Fruit fly (Drosophila melanogaster) whole organism, embryonic: ENCODE measurements around the gene CG31804.
A peak's percentile ranks its signal among the peaks of the same experiment; 100 is the strongest.

Experiments used
- Adf1 ChIP-seq: fragments of 200-800 bp; sonication (Bioruptor generic); IDR thresholded peaks from 2 replicates; pipeline ENCODE4 v1.3.6; 2022; ENCODE audit warnings: missing biosample characterization, missing genetic modification characterization
- CG12769 ChIP-seq: fragments of 200-800 bp; sonication (Bioruptor generic); optimal IDR thresholded peaks from 2 replicates; lab custom pipeline; 2019; ENCODE audit warnings: missing biosample characterization, mild to moderate bottlenecking, missing genetic modification characterization, moderate library complexity
- CG13424 ChIP-seq: fragments of 200-800 bp; sonication (Bioruptor generic); optimal IDR thresholded peaks from 2 replicates; lab custom pipeline; 2019; ENCODE audit warnings: missing biosample characterization, mild to moderate bottlenecking, missing genetic modification characterization, moderate library complexity
- CG15514 ChIP-seq: fragments of 200-800 bp; sonication (Bioruptor generic); optimal IDR thresholded peaks from 3 replicates; lab custom pipeline; 2017; ENCODE audit warnings: missing biosample characterization, missing genetic modification characterization, mild to moderate bottlenecking, moderate library complexity, missing genetic modification reagents
- CG18011 ChIP-seq: fragments of 200-800 bp; sonication (Bioruptor generic); optimal IDR thresholded peaks from 2 replicates; lab custom pipeline; 2017; ENCODE audit warnings: missing biosample characterization, missing genetic modification characterization, mild to moderate bottlenecking, moderate library complexity, missing genotype
- CG31388 ChIP-seq: fragments of 200-800 bp; sonication (Bioruptor generic); optimal IDR thresholded peaks from 2 replicates; lab custom pipeline; 2016; ENCODE audit warnings: missing biosample characterization, missing genetic modification characterization
- CG31441 ChIP-seq: fragments of 200-800 bp; sonication (Bioruptor generic); IDR thresholded peaks from 2 replicates; pipeline ENCODE4 v1.3.6; 2022; ENCODE audit warnings: missing biosample characterization, missing genetic modification characterization
- CG32532 ChIP-seq: fragments of 200-800 bp; sonication (Bioruptor generic); IDR thresholded peaks from 2 replicates; pipeline ENCODE4 v1.3.6; 2022; ENCODE audit warnings: missing biosample characterization, missing genetic modification characterization
- CG34224 ChIP-seq: fragments of 200-800 bp; sonication (Bioruptor generic); IDR thresholded peaks from 3 replicates; pipeline ENCODE4 v1.3.6; 2022; ENCODE audit warnings: missing biosample characterization, missing genetic modification characterization; ENCODE audit not compliant: partially characterized antibody
- CG34376 ChIP-seq: fragments of 200-800 bp; sonication (Bioruptor generic); optimal IDR thresholded peaks from 2 replicates; lab custom pipeline; 2018; ENCODE audit warnings: missing biosample characterization, mild to moderate bottlenecking, missing genetic modification characterization
- CG34422 ChIP-seq: fragments of 200-800 bp; sonication (Bioruptor generic); IDR thresholded peaks from 3 replicates; pipeline ENCODE4 v1.3.6; 2022; ENCODE audit warnings: missing biosample characterization, missing genetic modification characterization
- CG43689 ChIP-seq: fragments of 200-800 bp; sonication (Bioruptor generic); IDR thresholded peaks from 2 replicates; pipeline ENCODE4 v1.3.6; 2022; ENCODE audit warnings: missing biosample characterization, missing genetic modification characterization
- CG4820 ChIP-seq: fragments of 200-800 bp; sonication (Bioruptor generic); optimal IDR thresholded peaks from 3 replicates; lab custom pipeline; 2016; ENCODE audit warnings: missing biosample characterization, missing genetic modification characterization
- CG4854 ChIP-seq: fragments of 200-800 bp; sonication (Bioruptor generic); optimal IDR thresholded peaks from 2 replicates; lab custom pipeline; 2016; ENCODE audit warnings: missing biosample characterization, missing genetic modification characterization, inconsistent platforms
- CG5180 ChIP-seq: fragments of 200-800 bp; sonication (Bioruptor generic); optimal IDR thresholded peaks from 3 replicates; lab custom pipeline; 2017; ENCODE audit warnings: missing biosample characterization, missing genetic modification characterization, mild to moderate bottlenecking, moderate library complexity, missing genetic modification reagents
- CG8089 ChIP-seq: fragments of 200-800 bp; sonication (Bioruptor generic); optimal IDR thresholded peaks from 3 replicates; lab custom pipeline; 2016; ENCODE audit warnings: missing biosample characterization, missing genetic modification characterization
- CG8281 ChIP-seq: fragments of 200-800 bp; sonication (Bioruptor generic); optimal IDR thresholded peaks from 2 replicates; lab custom pipeline; 2018; ENCODE audit warnings: missing biosample characterization, mild to moderate bottlenecking, missing genetic modification characterization, moderate library complexity
- CG9215 ChIP-seq: fragments of 200-800 bp; sonication (Bioruptor generic); IDR thresholded peaks from 2 replicates; pipeline ENCODE4 v1.3.6; 2022; ENCODE audit warnings: missing biosample characterization, missing genetic modification characterization
- CG9437 ChIP-seq: fragments of 200-800 bp; sonication (Bioruptor generic); optimal IDR thresholded peaks from 2 replicates; lab custom pipeline; 2018; ENCODE audit warnings: missing biosample characterization, mild to moderate bottlenecking, missing genetic modification characterization
- Chrac-16 ChIP-seq: fragments of 200-800 bp; sonication (Bioruptor generic); optimal IDR thresholded peaks from 3 replicates; lab custom pipeline; 2016; ENCODE audit warnings: missing biosample characterization, missing genetic modification characterization
- Dfd ChIP-seq, 2 experiments: fragments of >200 bp; optimal IDR thresholded peaks; 2 replicates each; lab custom pipeline; 2017; ENCODE audit warnings: missing biosample characterization in 2 of 2, missing genetic modification characterization in 2 of 2
- Dref ChIP-seq: fragments of 200-800 bp; sonication (Bioruptor generic); IDR thresholded peaks from 2 replicates; pipeline ENCODE4 v1.3.6; 2022; ENCODE audit warnings: missing biosample characterization, missing genetic modification characterization
- E2f1 ChIP-seq: fragments of 200-800 bp; sonication (Bioruptor generic); IDR thresholded peaks from 2 replicates; pipeline ENCODE4 v1.3.6; 2022; ENCODE audit warnings: missing biosample characterization, missing genetic modification characterization
- GATAe ChIP-seq: fragments of 200-800 bp; sonication (Bioruptor generic); conservative IDR thresholded peaks from 2 replicates; pipeline ENCODE4 v1.3.6; 2022; ENCODE audit warnings: missing biosample characterization, missing genetic modification characterization
- Hmx ChIP-seq: fragments of 200-800 bp; sonication (Bioruptor generic); optimal IDR thresholded peaks from 2 replicates; lab custom pipeline; 2016; ENCODE audit warnings: missing biosample characterization, missing genetic modification characterization
- MTF-1 ChIP-seq: fragments of 200-800 bp; sonication (Bioruptor generic); optimal IDR thresholded peaks from 2 replicates; lab custom pipeline; 2018; ENCODE audit warnings: missing biosample characterization, mild to moderate bottlenecking, missing genetic modification characterization, borderline replicate concordance
- Meics ChIP-seq: fragments of 200-800 bp; sonication (Bioruptor generic); optimal IDR thresholded peaks from 2 replicates; lab custom pipeline; 2017; ENCODE audit warnings: missing biosample characterization, mild to moderate bottlenecking, missing genetic modification characterization
- Nf-YC ChIP-seq: fragments of 200-800 bp; optimal IDR thresholded peaks from 3 replicates; lab custom pipeline; 2019; ENCODE audit warnings: missing biosample characterization, mild to moderate bottlenecking, missing genetic modification characterization, moderate library complexity
- Ptx1 ChIP-seq: fragments of 200-800 bp; sonication (Bioruptor generic); IDR thresholded peaks from 2 replicates; pipeline ENCODE4 v1.3.6; 2022; ENCODE audit warnings: missing biosample characterization, missing genetic modification characterization
- Ravus ChIP-seq: fragments of 200-800 bp; sonication (Bioruptor generic); IDR thresholded peaks from 2 replicates; pipeline ENCODE4 v1.3.6; 2022; ENCODE audit warnings: missing biosample characterization, missing genetic modification characterization
- Tbp ChIP-seq: fragments of >200 bp; optimal IDR thresholded peaks from 2 replicates; lab custom pipeline; 2018; ENCODE audit warnings: missing biosample characterization, missing genetic modification characterization
- Trl ChIP-seq, 3 experiments: fragments of >200 bp in 2 of 3; fragments of 200-800 bp in 1 of 3; sonication (Bioruptor generic) in 1 of 3; optimal IDR thresholded peaks; 2 replicates in 1 of 3; 3 replicates in 2 of 3; lab custom pipeline; 2016 to 2017; ENCODE audit warnings: missing biosample characterization in 1 of 3, missing genetic modification characterization in 1 of 3
- br ChIP-seq: fragments of >200 bp; optimal IDR thresholded peaks from 2 replicates; lab custom pipeline; 2017
- cwo ChIP-seq: fragments of 200-800 bp; sonication (Bioruptor generic); optimal IDR thresholded peaks from 3 replicates; lab custom pipeline; 2017; ENCODE audit warnings: missing biosample characterization, missing genetic modification characterization, mild to moderate bottlenecking, moderate library complexity, missing genetic modification reagents
- gro ChIP-seq: fragments of 200-800 bp; sonication (Bioruptor generic); optimal IDR thresholded peaks from 2 replicates; lab custom pipeline; 2016; ENCODE audit warnings: missing biosample characterization, missing genetic modification characterization
- gsb ChIP-seq: fragments of 200-800 bp; sonication (Bioruptor generic); IDR thresholded peaks from 2 replicates; pipeline ENCODE4 v1.3.6; 2022; ENCODE audit warnings: missing biosample characterization, missing genetic modification characterization
- kni ChIP-seq: fragments of 200-800 bp; sonication (Bioruptor generic); optimal IDR thresholded peaks from 3 replicates; lab custom pipeline; 2017; ENCODE audit warnings: mild to moderate bottlenecking, missing biosample characterization, missing genetic modification reagents, missing genetic modification characterization
- knrl ChIP-seq: fragments of 200-800 bp; sonication (Bioruptor generic); IDR thresholded peaks from 3 replicates; pipeline ENCODE4 v1.3.6; 2022; ENCODE audit warnings: missing biosample characterization, missing genetic modification characterization; ENCODE audit not compliant: partially characterized antibody
- lmd ChIP-seq: fragments of 200-800 bp; sonication (Bioruptor generic); IDR thresholded peaks from 2 replicates; pipeline ENCODE4 v1.3.6; 2022; ENCODE audit warnings: missing biosample characterization, missing genetic modification characterization
- maf-S ChIP-seq: fragments of 200-800 bp; sonication (Bioruptor generic); optimal IDR thresholded peaks from 2 replicates; lab custom pipeline; 2016; ENCODE audit warnings: missing biosample characterization, missing genetic modification characterization
- pan ChIP-seq, 4 experiments: fragments of >200 bp in 3 of 4; fragments of 200-800 bp in 1 of 4; sonication (Bioruptor generic) in 1 of 4; optimal IDR thresholded peaks in 3 of 4; IDR thresholded peaks in 1 of 4; 2 replicates each; pipeline versions ENCODE4 v1.3.6 to Lab custom; 2017 to 2022; ENCODE audit warnings: missing biosample characterization in 2 of 4, missing genetic modification characterization in 2 of 4, mixed read lengths in 1 of 4
- row ChIP-seq: fragments of 200-800 bp; sonication (Bioruptor generic); IDR thresholded peaks from 3 replicates; pipeline ENCODE4 v1.3.6; 2022; ENCODE audit warnings: missing biosample characterization, missing genetic modification characterization
- sr ChIP-seq: fragments of 200-800 bp; sonication (Bioruptor generic); IDR thresholded peaks from 3 replicates; pipeline ENCODE4 v1.3.6; 2022; ENCODE audit warnings: missing biosample characterization, missing genetic modification characterization
- ssp ChIP-seq: fragments of 200-800 bp; sonication (Bioruptor generic); IDR thresholded peaks from 2 replicates; pipeline ENCODE4 v1.3.6; 2022; ENCODE audit warnings: missing biosample characterization, missing genetic modification characterization
- stwl ChIP-seq: fragments of 200-800 bp; sonication (Bioruptor generic); optimal IDR thresholded peaks from 3 replicates; lab custom pipeline; 2018; ENCODE audit warnings: missing biosample characterization, mild to moderate bottlenecking, missing genetic modification characterization, moderate library complexity
- tap ChIP-seq: fragments of 200-800 bp; optimal IDR thresholded peaks from 3 replicates; lab custom pipeline; 2019; ENCODE audit warnings: missing biosample characterization, mild to moderate bottlenecking, missing genetic modification characterization, moderate library complexity
- trh ChIP-seq: fragments of 200-800 bp; sonication (Bioruptor generic); optimal IDR thresholded peaks from 2 replicates; lab custom pipeline; 2016; ENCODE audit warnings: missing biosample characterization, missing genetic modification characterization
- unc-4 ChIP-seq: fragments of 200-800 bp; sonication (Bioruptor generic); IDR thresholded peaks from 2 replicates; pipeline ENCODE4 v1.3.6; 2022; ENCODE audit warnings: missing biosample characterization, missing genetic modification characterization; ENCODE audit not compliant: partially characterized antibody
- vnd ChIP-seq: fragments of 200-800 bp; sonication (Bioruptor generic); IDR thresholded peaks from 3 replicates; pipeline ENCODE4 v1.3.6; 2022; ENCODE audit warnings: missing biosample characterization, missing genetic modification characterization; ENCODE audit not compliant: partially characterized antibody
- z ChIP-seq: fragments of 200-800 bp; sonication (Bioruptor generic); IDR thresholded peaks from 3 replicates; pipeline ENCODE4 v1.3.6; 2022; ENCODE audit warnings: missing biosample characterization, missing genetic modification characterization

Gene CG31804

DNA sequence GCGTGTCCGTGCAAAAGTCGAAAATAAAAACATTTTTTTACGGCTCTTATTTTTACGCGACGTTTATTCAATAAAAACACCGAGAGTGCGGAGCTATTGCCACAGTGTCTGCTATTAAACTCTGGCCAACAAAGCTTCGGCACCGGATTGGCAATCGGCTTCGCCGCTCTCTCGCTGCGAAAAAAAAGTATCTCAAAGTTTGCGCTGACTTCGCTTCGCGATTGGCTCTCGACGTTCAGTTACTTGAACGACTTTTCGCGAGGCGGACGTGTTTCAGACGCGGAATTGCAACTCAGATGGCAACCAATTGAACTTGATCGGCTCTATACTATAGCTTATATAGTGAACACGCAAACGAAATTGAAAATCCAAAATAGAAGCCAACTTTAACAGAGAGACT lies 25.8 kb downstream of the CG31804 start (continued):
- TF ChIP-seq Nf-YC (tag; lab: Kevin White, UChicago): peak; percentile 84
- TF ChIP-seq ssp (GFP tag; lab: Robert Waterston, UW): no peak
- TF ChIP-seq Trl (optimal IDR thresholded peaks at IDR 0.05; lab: Kevin White, UChicago): peak in 1 of 2 experiments; percentile 51
- no peak for TF ChIP-seq Trl (GFP tag; optimal IDR thresholded peaks at IDR 0.05; lab: Kevin White, UChicago)
- TF ChIP-seq Hmx (GFP tag; lab: Kevin White, UChicago): no peak
- TF ChIP-seq gro: peak; percentile 26
- peak; percentile 35; the same call in 1 of the 2 replicates for TF ChIP-seq unc-4 (GFP tag; lab: Robert Waterston, UW)
- no peak for TF ChIP-seq knrl (GFP tag; lab: Robert Waterston, UW)
- no peak for TF ChIP-seq stwl (tag; lab: Kevin White, UChicago)
- peak; percentile 17 for TF ChIP-seq Meics (GFP tag; lab: Kevin White, UChicago)
- TF ChIP-seq z: 0 out of 3 replicates have a peak, but pooled peaks have one; percentile 31
- no peak; the same call in 2 of the 3 replicates for TF ChIP-seq row
- TF ChIP-seq lmd (GFP tag; lab: Robert Waterston, UW): no peak
- no peak for TF ChIP-seq CG8089 (GFP tag; lab: Kevin White, UChicago)
- TF ChIP-seq gsb (GFP tag; lab: Robert Waterston, UW): 0 out of 2 replicates have a peak, but pooled peaks have one; percentile 7
- no peak for TF ChIP-seq Ravus
- no peak for TF ChIP-seq CG31441 (GFP tag; lab: Robert Waterston, UW)
- TF ChIP-seq kni (GFP tag; lab: Kevin White, UChicago): no peak
- peak; percentile 27 for TF ChIP-seq CG12769 (tag; lab: Kevin White, UChicago)
- TF ChIP-seq Adf1: peak; percentile 55; the same call in 1 of the 2 replicates
- TF ChIP-seq CG34422 (GFP tag; lab: Robert Waterston, UW): peak; percentile 34; the same call in 1 of the 3 replicates
- TF ChIP-seq Dfd (GFP tag; optimal IDR thresholded peaks at IDR 0.05; lab: Kevin White, UChicago): no peak
- no peak for TF ChIP-seq Tbp (GFP tag; lab: Kevin White, UChicago)
- TF ChIP-seq CG9437 (GFP tag; lab: Kevin White, UChicago): no peak
- no peak for TF ChIP-seq CG31388 (GFP tag; lab: Kevin White, UChicago)
- TF ChIP-seq br (lab: Kevin White, UChicago): no peak
- no peak for TF ChIP-seq GATAe (GFP tag; lab: Robert Waterston, UW)
- no peak for TF ChIP-seq E2f1 (GFP tag; lab: Robert Waterston, UW)
- TF ChIP-seq Ptx1 (GFP tag; lab: Robert Waterston, UW): no peak
- no peak for TF ChIP-seq sr (GFP tag; lab: Robert Waterston, UW)
- TF ChIP-seq vnd: no peak
- TF ChIP-seq CG9215 (GFP tag; lab: Robert Waterston, UW): no peak
- no peak for TF ChIP-seq CG4820
- TF ChIP-seq Dref: no peak
- TF ChIP-seq CG43689 (GFP tag; lab: Robert Waterston, UW): no peak
- TF ChIP-seq CG5180 (GFP tag; lab: Kevin White, UChicago): no peak
- peak; percentile 8 for TF ChIP-seq cwo (GFP tag; lab: Kevin White, UChicago)
- TF ChIP-seq trh (GFP tag; lab: Kevin White, UChicago): no peak
- no peak for TF ChIP-seq CG18011 (GFP tag; lab: Kevin White, UChicago)
- no peak for TF ChIP-seq CG8281 (tag; lab: Kevin White, UChicago)
- TF ChIP-seq CG34376: peak; percentile 55
- no peak for TF ChIP-seq pan (optimal IDR thresholded peaks at IDR 0.05; lab: Kevin White, UChicago)
- TF ChIP-seq pan (GFP tag; optimal IDR thresholded peaks at IDR 0.05 in 1 of 2, IDR thresholded peaks at IDR 0.05 in 1 of 2): no peak
- TF ChIP-seq CG34224: no peak
- no peak; the same call in 1 of the 2 replicates for TF ChIP-seq CG32532 (GFP tag; lab: Robert Waterston, UW)
- TF ChIP-seq CG13424: no peak
- TF ChIP-seq tap: no peak
- peak; percentile 29 for TF ChIP-seq CG15514 (GFP tag; lab: Kevin White, UChicago)
- no peak for TF ChIP-seq Chrac-16 (GFP tag; lab: Kevin White, UChicago)
- TF ChIP-seq CG4854 (GFP tag; lab: Kevin White, UChicago): no peak
- no peak for TF ChIP-seq maf-S (GFP tag; lab: Kevin White, UChicago)
- TF ChIP-seq MTF-1: no peak
